Worm (Caenorhabditis elegans) whole organism, late embryonic: Measurements from ENCODE around the gene snu-23.

Experiments used
- hlh-30 ChIP-seq: sonication (generic microtip); optimal IDR thresholded peaks from 2 replicates; lab custom pipeline; 2017; ENCODE audit warnings: antibody characterized with exemption, missing genetic modification characterization, missing compliant biosample characterization; ENCODE audit not compliant: insufficient read depth
- sox-2 ChIP-seq: fragments of 200-800 bp; sonication (Bioruptor generic); IDR thresholded peaks from 2 replicates; pipeline ENCODE4 v1.3.6; 2022; ENCODE audit warnings: missing genetic modification reagents, missing genetic modification characterization, missing compliant biosample characterization

Gene snu-23

ce11 chrIII:7719364-7719936 lies 50.5 kb downstream of the snu-23 start, which contains the start of gene ncl-1:
ncl-1 (plus strand) TSS chrIII:7719729.
- peak; percentile 38 for TF ChIP-seq hlh-30 (tag; lab: Kevin White, UChicago)
- TF ChIP-seq sox-2 (GFP tag; lab: Robert Waterston, UW), result no peak
